Worm (Caenorhabditis elegans): ENCODE data around the gene str-113.
A peak's percentile ranks its signal among the peaks of the same experiment; 100 is the strongest.
"Not testable (repeated sequence)": the region's sequence is repeated elsewhere in the genome, so short reads cannot be mapped to it uniquely, and the experiment has no call there.

The str-113 gene

DNA sequence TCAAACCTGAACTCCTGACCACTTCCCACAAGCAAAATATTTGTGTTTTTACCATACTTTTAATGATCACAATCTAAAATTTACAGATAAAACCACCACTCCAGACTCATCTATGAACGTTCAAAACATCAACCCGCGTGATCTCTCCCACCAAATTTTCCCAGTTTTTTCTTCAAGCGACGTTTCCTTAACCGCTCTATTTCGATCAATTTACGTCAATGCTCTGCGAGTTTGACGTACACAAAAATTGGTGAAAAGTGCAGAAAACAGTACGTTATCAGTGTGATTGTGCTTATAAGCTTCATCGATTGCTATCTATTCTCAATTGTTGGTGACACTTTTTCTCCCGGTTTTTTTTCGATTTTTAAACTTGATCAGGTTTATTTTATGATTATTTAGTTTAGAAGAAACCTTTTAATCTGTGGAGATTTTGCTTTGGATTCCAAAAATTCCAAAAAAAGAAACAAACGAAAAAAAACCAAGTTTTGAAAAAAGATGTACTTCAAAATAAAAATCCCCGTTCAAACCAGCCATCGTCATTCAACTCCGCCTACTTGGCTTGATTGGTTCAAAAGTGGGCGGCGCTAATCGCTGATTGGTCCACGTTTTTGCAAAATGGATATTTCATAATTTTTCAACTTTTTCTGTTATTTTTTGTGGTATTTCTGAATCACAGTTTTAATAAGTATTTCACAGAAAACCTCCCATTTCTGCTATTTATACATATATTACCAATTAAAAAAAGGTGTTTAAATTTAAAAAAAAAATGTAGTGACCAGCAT lies 34.3 kb downstream of the str-113 start:
- TF ChIP-seq lin-13 (GFP tag; optimal IDR thresholded peaks at IDR 0.05) (no peak), peb-1 (tag; optimal IDR thresholded peaks at IDR 0.05) (no peak), sma-9 (GFP tag; optimal IDR thresholded peaks at IDR 0.05) (peak; percentile 68), sma-9 (tag; optimal IDR thresholded peaks at IDR 0.05) (no peak), nhr-129 (tag; optimal IDR thresholded peaks at IDR 0.05) (peak; percentile 38), skn-1 (tag; optimal IDR thresholded peaks at IDR 0.05) (no peak), nhr-25 (tag; optimal IDR thresholded peaks at IDR 0.05) (no peak), nhr-12 (tag; optimal IDR thresholded peaks at IDR 0.05) (no peak), fos-1 (tag; optimal IDR thresholded peaks at IDR 0.05) (peak; percentile 46), dmd-4 (tag; optimal IDR thresholded peaks at IDR 0.05) (no peak), gmeb-1 (tag; optimal IDR thresholded peaks at IDR 0.05) (peak; percentile 21), F13H6.1 (tag; optimal IDR thresholded peaks at IDR 0.05) (peak; percentile 15), crh-2 (tag; optimal IDR thresholded peaks at IDR 0.05) (peak; percentile 48), sma-3 (GFP tag; optimal IDR thresholded peaks at IDR 0.05) (no peak)

DNA sequence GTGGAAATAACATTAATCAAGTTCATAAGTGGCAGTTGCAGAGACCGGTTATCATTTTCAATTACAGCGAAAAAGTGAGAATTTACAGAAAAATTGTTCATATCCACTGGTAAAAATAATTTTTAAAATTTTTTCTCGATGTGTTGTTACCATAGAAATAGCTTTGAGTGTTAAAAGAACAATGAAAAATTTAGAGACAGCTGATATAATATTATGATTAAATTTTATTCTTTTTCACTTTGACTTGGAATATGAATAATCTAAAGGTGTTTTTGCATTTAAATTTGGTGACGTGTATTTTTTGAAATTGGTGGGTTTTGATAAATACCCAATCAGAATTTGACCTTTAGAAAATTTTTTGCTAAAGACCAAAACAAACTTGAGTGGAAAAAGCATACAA lies 35.2 kb downstream of the str-113 start, which contains the start of gene F59B1.6:
Gene F59B1.6, minus strand, starts transcription at position 101 of the 400 bp plus-strand sequence.
- TF ChIP-seq ceh-82 (tag; optimal IDR thresholded peaks at IDR 0.05) (no peak), mab-5 (tag; optimal IDR thresholded peaks at IDR 0.05) (no peak), sma-9 (GFP tag; optimal IDR thresholded peaks at IDR 0.05) (no peak), sma-9 (tag; optimal IDR thresholded peaks at IDR 0.05) (no peak), nhr-77 (tag; optimal IDR thresholded peaks at IDR 0.05) (no peak), elt-3 (tag; optimal IDR thresholded peaks at IDR 0.05) (no peak), nhr-23 (tag; optimal IDR thresholded peaks at IDR 0.05) (no peak), nhr-6 (tag; optimal IDR thresholded peaks at IDR 0.05) (no peak), peb-1 (tag; optimal IDR thresholded peaks at IDR 0.05) (no peak), unc-39 (tag; optimal IDR thresholded peaks at IDR 0.05) (no peak)

DNA sequence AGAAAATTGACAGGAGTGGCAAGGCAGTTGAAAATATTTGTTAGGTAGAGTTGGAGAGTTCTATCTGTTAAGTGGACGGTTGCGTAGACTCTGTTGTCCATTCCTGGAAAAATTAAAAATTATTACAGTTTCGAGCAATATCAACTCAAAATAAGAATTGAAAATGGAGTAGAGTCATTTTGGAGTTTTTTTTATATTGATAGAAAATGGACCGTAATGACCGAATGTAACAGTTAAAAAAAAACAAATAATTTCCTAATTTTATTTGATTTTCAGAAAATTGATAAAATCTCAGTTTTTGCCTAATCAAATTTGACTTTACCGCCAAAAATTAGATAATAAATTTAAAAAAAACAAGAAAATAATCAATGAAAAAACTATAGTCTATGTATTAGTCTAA lies 39.8 kb downstream of the str-113 start, which contains the start of gene F59B1.4:
Gene F59B1.4, minus strand, starts transcription at position 101 of the 400 bp plus-strand sequence.
- TF ChIP-seq nhr-21 (tag; optimal IDR thresholded peaks at IDR 0.05) (no peak), snpc-4 (tag; optimal IDR thresholded peaks at IDR 0.05) (no peak), nhr-12 (tag; optimal IDR thresholded peaks at IDR 0.05) (no peak), gmeb-1 (tag; optimal IDR thresholded peaks at IDR 0.05) (no peak), R02D3.7 (tag; optimal IDR thresholded peaks at IDR 0.05) (no peak), elt-1 (tag; optimal IDR thresholded peaks at IDR 0.05) (no peak), mbf-1 (tag; optimal IDR thresholded peaks at IDR 0.05) (no peak), alr-1 (tag; optimal IDR thresholded peaks at IDR 0.05) (no peak), nhr-6 (tag; optimal IDR thresholded peaks at IDR 0.05) (no peak), fos-1 (tag; optimal IDR thresholded peaks at IDR 0.05) (no peak), blmp-1 (tag; optimal IDR thresholded peaks at IDR 0.05; ENCODE audit: insufficient read depth) (no peak), C34F6.9 (tag; optimal IDR thresholded peaks at IDR 0.05) (no peak), ztf-4 (tag; optimal IDR thresholded peaks at IDR 0.05) (no peak)

DNA sequence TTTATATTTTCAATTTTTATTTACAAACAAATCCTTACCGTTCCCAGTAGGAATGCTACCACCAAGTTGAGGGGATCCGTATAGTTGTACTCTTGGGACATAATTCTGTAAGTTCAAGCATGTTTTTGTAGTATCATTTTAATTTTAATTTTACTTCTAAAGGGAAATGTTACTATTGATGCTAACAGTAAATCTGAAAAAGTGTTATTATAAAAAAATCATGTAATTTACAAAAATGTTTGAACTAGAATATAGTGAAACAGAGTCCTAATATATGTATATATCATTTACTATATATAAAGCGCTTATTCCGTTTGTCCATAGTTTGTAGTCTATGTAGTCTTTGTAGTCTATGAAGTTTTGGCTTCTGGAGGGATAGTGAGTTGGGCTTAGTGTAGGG lies 46.2 kb downstream of the str-113 start, which contains the start of gene srx-93:
Gene srx-93, minus strand, starts transcription at position 101 of the 400 bp plus-strand sequence.
- not testable (repeated sequence) for TF ChIP-seq nhr-237 (tag; optimal IDR thresholded peaks at IDR 0.05); unc-62 (GFP tag; optimal IDR thresholded peaks at IDR 0.05); ZK546.5 (tag; optimal IDR thresholded peaks at IDR 0.05)

DNA sequence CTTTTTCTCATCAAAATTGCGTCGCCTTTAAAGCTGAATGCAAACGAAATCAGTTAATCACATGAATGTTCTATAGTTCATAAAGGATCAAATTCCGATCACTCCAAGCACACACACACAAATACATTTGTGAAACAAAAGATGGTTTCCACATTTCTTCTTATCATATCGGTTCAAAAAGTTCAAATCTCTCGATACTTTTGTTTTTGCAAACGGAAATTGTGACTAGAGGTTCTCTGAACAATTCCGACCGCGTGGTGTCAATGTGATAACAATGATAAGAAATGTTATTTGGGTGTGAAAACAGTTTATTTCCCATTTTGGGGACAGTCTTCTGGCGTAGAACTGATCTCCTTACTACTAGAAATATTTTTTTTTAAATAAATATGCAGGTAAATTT lies 49.9 kb downstream of the str-113 start:
- TF ChIP-seq sma-9 (GFP tag; optimal IDR thresholded peaks at IDR 0.05) = peak; percentile 59
- TF ChIP-seq sma-9 (tag; optimal IDR thresholded peaks at IDR 0.05) = no peak
- TF ChIP-seq nhr-21 (tag; optimal IDR thresholded peaks at IDR 0.05) = peak; percentile 35
- TF ChIP-seq mab-5 (tag; optimal IDR thresholded peaks at IDR 0.05) = no peak
- no peak for TF ChIP-seq ceh-82 (tag; optimal IDR thresholded peaks at IDR 0.05)
